Worm (Caenorhabditis elegans) whole organism, L1 larva: ENCODE data around the gene F01F1.3.

Experiments
- alr-1 ChIP-seq: fragments of 200-800 bp; sonication (Bioruptor generic); optimal IDR thresholded peaks from 2 replicates; lab custom pipeline; 2018; ENCODE audit warnings: borderline replicate concordance, mild to moderate bottlenecking, missing genetic modification characterization, missing compliant biosample characterization
- blmp-1 ChIP-seq: fragments of 150-350 bp; optimal IDR thresholded peaks from 2 replicates; lab custom pipeline; 2014; ENCODE audit warnings: missing biosample characterization, missing genetic modification characterization
- ceh-88 ChIP-seq: fragments of 200-800 bp; sonication (Bioruptor generic); IDR thresholded peaks from 2 replicates; pipeline ENCODE4 v1.3.6; 2022; ENCODE audit warnings: missing genetic modification characterization, missing compliant biosample characterization
- dpl-1 ChIP-seq, 3 experiments: fragments of 150-350 bp in 2 of 3; sonication (generic microtip) in 1 of 3; optimal IDR thresholded peaks; 2 replicates each; lab custom pipeline; 2014 to 2017; ENCODE audit warnings: missing biosample characterization in 3 of 3, missing genetic modification characterization in 3 of 3, missing genetic modification reagents in 3 of 3
- dsc-1 ChIP-seq: sonication (generic microtip); optimal IDR thresholded peaks from 2 replicates; lab custom pipeline; 2016; ENCODE audit warnings: mild to moderate bottlenecking, missing genetic modification characterization, missing compliant biosample characterization
- efl-1 ChIP-seq, 4 experiments: fragments of 150-350 bp; optimal IDR thresholded peaks in 3 of 4; peaks in 1 of 4; 1 replicate in 1 of 4; 2 replicates in 3 of 4; lab custom pipeline; 2014; ENCODE audit warnings: missing biosample characterization in 2 of 4, missing genetic modification characterization in 2 of 4, missing genetic modification reagents in 2 of 4
- egl-13 ChIP-seq: sonication (generic microtip); optimal IDR thresholded peaks from 2 replicates; lab custom pipeline; 2016; ENCODE audit warnings: missing genotype, missing genetic modification reagents, missing genetic modification characterization, missing compliant biosample characterization
- elt-2 ChIP-seq: sonication (generic microtip); optimal IDR thresholded peaks from 2 replicates; lab custom pipeline; 2016; ENCODE audit warnings: missing genetic modification characterization, mild to moderate bottlenecking, inconsistent platforms, missing compliant biosample characterization, missing genetic modification reagents
- ets-5 ChIP-seq: fragments of 200-800 bp; sonication (Bioruptor generic); IDR thresholded peaks from 2 replicates; pipeline ENCODE4 v1.3.6; 2022; ENCODE audit warnings: missing genetic modification characterization, missing compliant biosample characterization
- fkh-10 ChIP-seq: sonication (generic microtip); optimal IDR thresholded peaks from 2 replicates; lab custom pipeline; 2017; ENCODE audit warnings: missing biosample characterization, missing genetic modification reagents, missing genetic modification characterization
- fkh-4 ChIP-seq: sonication (generic microtip); optimal IDR thresholded peaks from 2 replicates; lab custom pipeline; 2016; ENCODE audit warnings: missing compliant biosample characterization, missing genetic modification characterization, borderline replicate concordance
- fos-1 ChIP-seq: fragments of 150-350 bp; optimal IDR thresholded peaks from 2 replicates; lab custom pipeline; 2014; ENCODE audit warnings: missing biosample characterization, missing genetic modification characterization
- grh-1 ChIP-seq: fragments of 200-800 bp; sonication (Bioruptor generic); IDR thresholded peaks from 2 replicates; pipeline ENCODE4 v1.3.6; 2022; ENCODE audit warnings: missing genetic modification reagents, missing genetic modification characterization, missing compliant biosample characterization
- hlh-4 ChIP-seq: sonication (generic microtip); optimal IDR thresholded peaks from 2 replicates; lab custom pipeline; 2016; ENCODE audit warnings: mild to moderate bottlenecking, missing genetic modification characterization, missing compliant biosample characterization
- irx-1 ChIP-seq: sonication (generic microtip); optimal IDR thresholded peaks from 2 replicates; lab custom pipeline; 2016; ENCODE audit warnings: missing genetic modification characterization, missing compliant biosample characterization
- lin-14 ChIP-seq: fragments of 200-800 bp; sonication (Bioruptor generic); optimal IDR thresholded peaks from 2 replicates; lab custom pipeline; 2018; ENCODE audit warnings: mild to moderate bottlenecking, missing genetic modification characterization, moderate library complexity, missing compliant biosample characterization
- lin-35 ChIP-seq, 2 experiments: fragments of 150-350 bp; optimal IDR thresholded peaks; 2 replicates each; lab custom pipeline; 2014; ENCODE audit warnings: missing biosample characterization in 2 of 2, missing genetic modification characterization in 2 of 2, missing genetic modification reagents in 2 of 2
- lsy-2 ChIP-seq, 2 experiments: fragments of 150-350 bp; optimal IDR thresholded peaks; 2 replicates each; lab custom pipeline; 2014; ENCODE audit warnings: missing biosample characterization in 2 of 2, missing genetic modification characterization in 2 of 2
- mef-2 ChIP-seq: fragments of 150-350 bp; optimal IDR thresholded peaks from 2 replicates; lab custom pipeline; 2014; ENCODE audit warnings: missing biosample characterization, missing genetic modification characterization
- mep-1 ChIP-seq: fragments of 150-350 bp; optimal IDR thresholded peaks from 2 replicates; lab custom pipeline; 2014; ENCODE audit warnings: missing biosample characterization, missing genetic modification characterization
- nhr-20 ChIP-seq: sonication (generic microtip); optimal IDR thresholded peaks from 2 replicates; lab custom pipeline; 2016; ENCODE audit warnings: mild to moderate bottlenecking, missing genetic modification characterization, missing compliant biosample characterization
- nhr-237 ChIP-seq: fragments of 150-350 bp; optimal IDR thresholded peaks from 2 replicates; lab custom pipeline; 2014; ENCODE audit warnings: missing biosample characterization, missing genetic modification characterization
- nhr-47 ChIP-seq: sonication (generic microtip); optimal IDR thresholded peaks from 2 replicates; lab custom pipeline; 2016; ENCODE audit warnings: mild to moderate bottlenecking, missing genetic modification characterization, moderate library complexity, missing compliant biosample characterization
- nhr-71 ChIP-seq: sonication (generic microtip); optimal IDR thresholded peaks from 2 replicates; lab custom pipeline; 2016; ENCODE audit warnings: mild to moderate bottlenecking, missing genetic modification characterization, moderate library complexity, missing compliant biosample characterization
- nhr-77 ChIP-seq: fragments of 150-350 bp; optimal IDR thresholded peaks from 2 replicates; lab custom pipeline; 2014; ENCODE audit warnings: missing biosample characterization, missing genetic modification characterization
- nhr-84 ChIP-seq: sonication (generic microtip); optimal IDR thresholded peaks from 2 replicates; lab custom pipeline; 2017; ENCODE audit warnings: missing biosample characterization, missing genetic modification characterization
- nhr-90 ChIP-seq: sonication (generic microtip); optimal IDR thresholded peaks from 2 replicates; lab custom pipeline; 2016; ENCODE audit warnings: mild to moderate bottlenecking, missing genetic modification characterization, missing compliant biosample characterization; ENCODE audit not compliant: poor library complexity
- pax-3 ChIP-seq: fragments of 200-800 bp; sonication (Bioruptor generic); optimal IDR thresholded peaks from 2 replicates; lab custom pipeline; 2018; ENCODE audit warnings: mild to moderate bottlenecking, missing genetic modification characterization, moderate library complexity, missing compliant biosample characterization
- rnt-1 ChIP-seq: sonication (generic microtip); optimal IDR thresholded peaks from 2 replicates; lab custom pipeline; 2016; ENCODE audit warnings: mild to moderate bottlenecking, missing genetic modification characterization, moderate library complexity, missing compliant biosample characterization
- snu-23 ChIP-seq: sonication (generic microtip); optimal IDR thresholded peaks from 2 replicates; lab custom pipeline; 2016; ENCODE audit warnings: missing genetic modification characterization, missing compliant biosample characterization
- sptf-1 ChIP-seq: fragments of 150-350 bp; optimal IDR thresholded peaks from 2 replicates; lab custom pipeline; 2014; ENCODE audit warnings: missing biosample characterization, missing genetic modification characterization
- tlp-1 ChIP-seq: fragments of 150-350 bp; optimal IDR thresholded peaks from 2 replicates; lab custom pipeline; 2014; ENCODE audit warnings: missing biosample characterization, missing genetic modification characterization
- unc-86 ChIP-seq: sonication (generic microtip); optimal IDR thresholded peaks from 2 replicates; lab custom pipeline; 2016; ENCODE audit warnings: missing genetic modification characterization, missing compliant biosample characterization
- zag-1 ChIP-seq: fragments of 150-350 bp; optimal IDR thresholded peaks from 2 replicates; lab custom pipeline; 2014; ENCODE audit warnings: missing biosample characterization, missing genetic modification characterization
- ztf-11 ChIP-seq, 2 experiments: sonication (generic microtip); optimal IDR thresholded peaks; 2 replicates each; lab custom pipeline; 2016 to 2017; ENCODE audit warnings: missing genetic modification characterization in 2 of 2, missing biosample characterization in 1 of 2, missing compliant biosample characterization in 1 of 2

The F01F1.3 gene

DNA sequence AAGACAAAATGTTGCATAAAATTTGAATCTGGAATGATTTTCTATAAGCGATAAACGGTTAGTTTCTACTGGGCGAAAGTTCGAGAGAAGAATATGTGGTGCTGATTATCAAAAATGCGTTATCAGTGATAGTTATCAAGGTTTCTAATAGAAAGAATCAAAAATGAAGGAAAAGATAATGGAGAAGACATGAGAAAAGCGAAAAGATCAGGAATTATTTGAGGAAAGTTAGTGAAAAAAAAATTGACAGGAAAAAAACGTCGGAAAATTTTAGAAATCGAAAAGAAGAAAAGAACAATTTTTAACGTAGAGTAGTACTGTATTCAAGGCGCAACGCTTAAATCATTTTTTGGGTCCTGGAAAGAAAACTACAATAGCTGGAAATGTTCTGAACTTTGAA lies 8.0 kb upstream of the F01F1.3 start, which contains the start of gene dnpp-1 (continued):
- no peak for TF ChIP-seq nhr-90
- peak in 1 of 2 experiments; percentile 25 for TF ChIP-seq lin-35 (GFP tag; optimal IDR thresholded peaks at IDR 0.05; lab: Kevin White, UChicago)
- no peak for TF ChIP-seq nhr-20
- TF ChIP-seq nhr-77 (tag; lab: Kevin White, UChicago) = no peak
- TF ChIP-seq tlp-1 (tag; lab: Kevin White, UChicago) = peak; percentile 25
- TF ChIP-seq fos-1 (tag; lab: Kevin White, UChicago) = no peak
- TF ChIP-seq irx-1 (tag; lab: Kevin White, UChicago) = no peak
- TF ChIP-seq ceh-88 = no peak
- no peak for TF ChIP-seq nhr-237 (tag; lab: Kevin White, UChicago)
- no peak for TF ChIP-seq nhr-84 (tag; lab: Kevin White, UChicago)
- TF ChIP-seq hlh-4 (tag; lab: Kevin White, UChicago) = no peak
- peak; percentile 78 for TF ChIP-seq elt-2 (tag; lab: Kevin White, UChicago)

DNA sequence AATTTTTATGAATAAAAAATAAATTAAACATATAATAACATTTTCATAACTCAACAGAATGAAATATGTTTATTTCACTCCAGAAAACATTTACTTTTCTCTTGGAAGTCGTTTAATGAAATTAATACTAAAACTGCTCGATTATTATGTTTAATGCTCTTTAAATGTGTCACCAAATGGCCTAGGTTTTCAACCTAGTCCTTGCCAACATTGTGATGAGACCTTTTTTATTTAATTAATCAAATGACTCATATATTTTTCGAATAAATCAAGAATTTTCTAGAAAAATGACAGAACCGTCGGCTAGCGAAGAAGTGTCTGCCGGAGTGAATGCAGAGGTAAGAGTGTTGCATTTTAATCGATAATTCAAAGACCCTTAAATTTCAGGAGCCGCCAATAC lies 7.5 kb upstream of the F01F1.3 start, which contains the start of gene rabn-5:
rabn-5 (plus strand) TSS at position 284 of the 400 bp plus-strand sequence.
- peak in 1 of 3 experiments; percentile 59 for TF ChIP-seq dpl-1 (GFP tag; optimal IDR thresholded peaks at IDR 0.05; lab: Kevin White, UChicago)
- peak in 1 of 2 experiments; percentile 2 for TF ChIP-seq lsy-2 (tag; optimal IDR thresholded peaks at IDR 0.05; lab: Kevin White, UChicago)
- peak; percentile 16 for TF ChIP-seq mep-1 (tag; lab: Kevin White, UChicago)
- TF ChIP-seq blmp-1 (tag; lab: Kevin White, UChicago) = no peak
- peak; percentile 13 to 19 for TF ChIP-seq efl-1 (optimal IDR thresholded peaks at IDR 0.05; lab: Kevin White, UChicago)
- TF ChIP-seq efl-1 (GFP tag; optimal IDR thresholded peaks at IDR 0.05 in 1 of 2; lab: Kevin White, UChicago) = peak in 1 of 2 experiments; percentile 51

DNA sequence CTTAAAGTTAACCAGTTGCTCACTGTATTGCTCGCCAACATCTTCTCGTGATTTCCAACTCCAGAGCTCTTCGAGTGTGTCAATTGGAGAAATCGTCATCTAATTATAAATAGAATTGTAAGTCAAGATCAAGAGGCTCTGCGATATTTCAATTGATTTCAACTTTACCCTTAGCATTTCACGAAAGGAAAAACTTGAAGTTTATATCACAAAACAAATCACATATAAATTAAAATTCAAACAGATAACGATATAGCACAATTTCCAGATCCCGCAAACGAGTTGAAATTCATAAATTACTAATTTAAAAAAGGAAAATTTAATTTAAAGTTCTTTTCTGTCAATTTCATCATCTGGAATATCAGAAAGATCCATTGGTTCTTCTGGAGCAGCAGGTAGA lies 3.3 kb upstream of the F01F1.3 start, which contains the start of gene eng-1:
eng-1 (minus strand) TSS at position 101 of the 400 bp plus-strand sequence.
- TF ChIP-seq lsy-2 (tag; optimal IDR thresholded peaks at IDR 0.05; lab: Kevin White, UChicago) (no peak), sptf-1 (tag; lab: Kevin White, UChicago) (no peak), nhr-237 (tag; lab: Kevin White, UChicago) (no peak), snu-23 (no peak), egl-13 (tag; lab: Kevin White, UChicago) (no peak), blmp-1 (tag; lab: Kevin White, UChicago) (no peak), pax-3 (tag; lab: Kevin White, UChicago) (no peak), alr-1 (tag; lab: Kevin White, UChicago) (no peak), grh-1 (no peak), zag-1 (no peak), dsc-1 (tag; lab: Kevin White, UChicago) (no peak), mep-1 (tag; lab: Kevin White, UChicago) (no peak), unc-86 (no peak), fos-1 (tag; lab: Kevin White, UChicago) (no peak), ets-5 (GFP tag; lab: Robert Waterston, UW) (no peak), irx-1 (tag; lab: Kevin White, UChicago) (no peak), ztf-11 (tag; optimal IDR thresholded peaks at IDR 0.05; lab: Kevin White, UChicago) (no peak), fkh-10 (GFP tag; lab: Kevin White, UChicago) (no peak), nhr-20 (no peak)
- TF ChIP-seq, all 84 proteins: peak for 0

DNA sequence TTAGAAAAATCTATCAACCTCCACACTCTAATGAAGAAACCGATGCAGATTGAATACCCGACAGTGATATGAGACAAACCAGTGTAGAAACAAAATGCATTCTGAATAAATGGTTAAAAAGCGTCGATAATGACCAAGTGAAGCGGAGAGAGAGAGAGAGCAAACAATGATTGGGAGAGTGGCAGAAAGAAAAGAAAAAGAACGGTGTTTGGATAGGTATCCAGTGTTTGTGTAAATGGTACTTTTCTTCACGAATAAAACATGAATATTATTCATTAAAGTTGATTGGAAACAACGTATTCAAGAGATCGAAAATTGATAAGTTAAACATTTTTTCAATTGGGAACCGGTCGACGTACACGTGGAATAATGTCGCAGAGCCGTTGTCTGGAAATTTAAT lies 2.3 kb upstream of the F01F1.3 start, which contains the start of gene F01F1.15:
F01F1.15 (minus strand) TSS at position 101 of the 400 bp plus-strand sequence.
- TF ChIP-seq grh-1 (no peak), nhr-47 (tag; lab: Kevin White, UChicago) (no peak), irx-1 (tag; lab: Kevin White, UChicago) (no peak), nhr-20 (no peak), fkh-4 (tag; lab: Kevin White, UChicago) (no peak), mef-2 (tag; lab: Kevin White, UChicago) (no peak)

DNA sequence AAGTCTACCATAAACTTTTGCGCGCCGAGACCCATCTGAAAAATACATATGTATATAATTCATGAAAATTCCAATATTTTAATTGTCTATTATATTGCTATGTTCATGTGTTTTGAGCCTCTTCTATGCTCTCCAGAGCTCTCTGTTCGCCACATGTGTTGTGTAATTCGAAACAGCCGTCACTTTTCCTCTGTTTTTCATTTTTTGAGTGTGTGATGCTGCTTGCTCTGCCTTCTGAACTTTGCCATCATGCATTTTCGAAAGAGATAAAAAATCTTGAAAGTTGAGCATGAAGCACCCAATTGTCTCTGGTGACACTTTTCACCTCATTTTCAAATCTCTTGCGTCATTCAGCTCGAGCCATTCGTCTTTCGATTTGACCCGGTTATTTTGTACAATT lies 550 bp downstream of the F01F1.3 start:
- TF ChIP-seq dsc-1 (tag; lab: Kevin White, UChicago) = peak; percentile 98
- peak; percentile 90 for TF ChIP-seq fkh-4 (tag; lab: Kevin White, UChicago)
- TF ChIP-seq lin-14 (GFP tag; lab: Kevin White, UChicago) = peak; percentile 31
- TF ChIP-seq nhr-71 (tag; lab: Kevin White, UChicago) = peak; percentile 23
- no peak for TF ChIP-seq ets-5 (GFP tag; lab: Robert Waterston, UW)
- peak; percentile 42 for TF ChIP-seq rnt-1
